Fruit fly (Drosophila melanogaster): ENCODE data around the gene p.

The p gene

DNA sequence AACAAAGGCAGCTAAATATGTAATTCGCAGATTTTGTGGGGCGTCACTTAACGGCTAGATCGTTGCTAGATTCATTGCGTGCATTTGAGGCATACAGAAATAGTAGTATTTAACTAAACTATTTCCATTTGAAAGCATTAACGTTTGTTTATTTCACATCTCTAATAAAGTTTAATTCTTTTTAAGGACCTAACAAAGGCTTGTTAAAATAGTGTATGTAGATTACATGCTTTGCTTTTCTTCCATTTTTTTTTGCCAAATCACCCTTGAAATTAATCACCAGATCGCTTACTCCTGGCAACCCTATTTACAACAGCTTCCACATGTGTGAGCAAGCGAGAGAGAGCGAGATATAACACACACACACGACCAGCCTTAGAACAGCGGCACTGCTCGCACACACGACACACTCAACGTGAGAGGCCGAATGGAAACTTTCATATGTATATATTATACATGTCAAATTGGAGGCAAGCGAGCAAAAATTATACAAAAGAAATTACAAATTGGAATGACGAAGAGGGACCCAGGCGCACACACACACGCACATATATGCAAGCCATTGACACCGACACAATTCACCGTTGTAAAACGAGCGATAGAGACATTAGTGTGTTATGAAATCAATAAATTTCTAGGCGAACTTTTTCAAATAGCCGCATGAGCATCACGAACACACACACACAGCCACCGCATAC is 11.1 kb downstream of the p start (continued):
- TF ChIP-seq Trl (optimal IDR thresholded peaks at IDR 0.05) (peak; percentile 26 to 34), Trl (GFP tag; optimal IDR thresholded peaks at IDR 0.05) (peak; percentile 53), tx (GFP tag; optimal IDR thresholded peaks at IDR 0.05) (peak; percentile 6), mirr (GFP tag; optimal IDR thresholded peaks at IDR 0.05) (peak; percentile 70), jigr1 (GFP tag; IDR thresholded peaks at IDR 0.05) (no peak), CG10147 (GFP tag; optimal IDR thresholded peaks at IDR 0.05) (peak; percentile 53), CG8765 (GFP tag; IDR thresholded peaks at IDR 0.05) (no peak), al (GFP tag; IDR thresholded peaks at IDR 0.05) (no peak), CoRest (tag; optimal IDR thresholded peaks at IDR 0.05) (peak; percentile 65), sqz (GFP tag; optimal IDR thresholded peaks at IDR 0.05) (peak; percentile 78), MTF-1 (GFP tag; optimal IDR thresholded peaks at IDR 0.05; ENCODE audit: borderline replicate concordance) (peak; percentile 62), CG11723 (GFP tag; optimal IDR thresholded peaks at IDR 0.05) (peak; percentile 43), NFAT (GFP tag; IDR thresholded peaks at IDR 0.05) (peak; percentile 90), Atf-2 (GFP tag; optimal IDR thresholded peaks at IDR 0.05) (no peak), sima (GFP tag; optimal IDR thresholded peaks at IDR 0.05) (no peak), ttk (GFP tag; IDR thresholded peaks at IDR 0.05) (peak; percentile 28; the same call in 1 of the 2 replicates), chm (GFP tag; IDR thresholded peaks at IDR 0.05) (peak; percentile 72), CG14050 (GFP tag; IDR thresholded peaks at IDR 0.05) (no peak), crol (GFP tag; IDR thresholded peaks at IDR 0.05) (no peak), ranshi (GFP tag; IDR thresholded peaks at IDR 0.05) (0 out of 2 replicates have a peak, but pooled peaks have one; percentile 9), GATAe (GFP tag; conservative IDR thresholded peaks at IDR 0.05) (no peak), CG1529 (GFP tag; optimal IDR thresholded peaks at IDR 0.05) (no peak), dysf (GFP tag; IDR thresholded peaks at IDR 0.05) (peak; percentile 63), vnd (GFP tag; IDR thresholded peaks at IDR 0.05; ENCODE audit: partially characterized antibody) (no peak), CrebB (tag; optimal IDR thresholded peaks at IDR 0.05) (no peak), chif (GFP tag; optimal IDR thresholded peaks at IDR 0.05) (peak; percentile 20 to 42), CG14965 (GFP tag; optimal IDR thresholded peaks at IDR 0.05; ENCODE audit: borderline replicate concordance) (no peak), sd (tag; optimal IDR thresholded peaks at IDR 0.05) (peak; percentile 53), ara (GFP tag; IDR thresholded peaks at IDR 0.05) (no peak), CG18619 (GFP tag; optimal IDR thresholded peaks at IDR 0.05) (peak; percentile 50), CG15601 (tag; optimal IDR thresholded peaks at IDR 0.05) (peak; percentile 59), Blimp-1 (GFP tag; optimal IDR thresholded peaks at IDR 0.05) (peak; percentile 45), sr (GFP tag; IDR thresholded peaks at IDR 0.05) (no peak), CG3163 (GFP tag; optimal IDR thresholded peaks at IDR 0.05) (no peak), amos (GFP tag; IDR thresholded peaks at IDR 0.05; ENCODE audit: partially characterized antibody) (peak; percentile 21; the same call in 1 of the 2 replicates), CG11247 (GFP tag; IDR thresholded peaks at IDR 0.05) (no peak), btn (GFP tag; optimal IDR thresholded peaks at IDR 0.05) (no peak), Hmr (GFP tag; optimal IDR thresholded peaks at IDR 0.05) (peak; percentile 77), CG31441 (GFP tag; IDR thresholded peaks at IDR 0.05) (peak; percentile 58; the same call in 1 of the 2 replicates), Dbx (GFP tag; IDR thresholded peaks at IDR 0.05) (peak; percentile 55; the same call in 1 of the 3 replicates), CG34376 (GFP tag; optimal IDR thresholded peaks at IDR 0.05) (peak; percentile 78), BEAF-32 (GFP tag; optimal IDR thresholded peaks at IDR 0.05) (no peak), wdn (GFP tag; IDR thresholded peaks at IDR 0.05) (peak; percentile 34; the same call in 1 of the 2 replicates), MESR4 (GFP tag; optimal IDR thresholded peaks at IDR 0.05) (peak; percentile 33), CG10366 (GFP tag; IDR thresholded peaks at IDR 0.05) (0 out of 2 replicates have a peak, but pooled peaks have one; percentile 16), CG8388 (GFP tag; optimal IDR thresholded peaks at IDR 0.05) (peak; percentile 31), HmgD (GFP tag; optimal IDR thresholded peaks at IDR 0.05) (peak; percentile 1), CG4854 (GFP tag; optimal IDR thresholded peaks at IDR 0.05) (no peak), unpg (GFP tag; optimal IDR thresholded peaks at IDR 0.05) (peak; percentile 58), gcm2 (GFP tag; optimal IDR thresholded peaks at IDR 0.05) (no peak)

Measured in whole organism, embryonic.